Worm (Caenorhabditis elegans) whole organism, L3 larva: Measurements from ENCODE around the gene ttr-39.

Source experiments
- R02D3.7 ChIP-seq: fragments of 150-350 bp; optimal IDR thresholded peaks from 2 replicates; lab custom pipeline; 2014; ENCODE audit warnings: missing biosample characterization, missing genetic modification characterization
- aly-2 ChIP-seq: fragments of 150-350 bp; optimal IDR thresholded peaks from 2 replicates; lab custom pipeline; 2014; ENCODE audit warnings: missing biosample characterization, missing genetic modification characterization
- ceh-82 ChIP-seq: fragments of 150-350 bp; optimal IDR thresholded peaks from 2 replicates; lab custom pipeline; 2014; ENCODE audit warnings: missing biosample characterization, missing genetic modification characterization
- daf-12 ChIP-seq: fragments of 150-350 bp; optimal IDR thresholded peaks from 2 replicates; lab custom pipeline; 2014; ENCODE audit warnings: missing biosample characterization, missing genetic modification reagents, missing genetic modification characterization
- elt-1 ChIP-seq: fragments of 150-350 bp; optimal IDR thresholded peaks from 2 replicates; lab custom pipeline; 2014; ENCODE audit warnings: missing biosample characterization, missing genetic modification characterization
- elt-2 ChIP-seq: sonication (generic microtip); optimal IDR thresholded peaks from 2 replicates; lab custom pipeline; 2016; ENCODE audit warnings: missing genetic modification reagents, mild to moderate bottlenecking, missing genetic modification characterization, missing compliant biosample characterization
- elt-3 ChIP-seq, 3 experiments: fragments of 150-350 bp in 1 of 3; sonication (generic microtip) in 2 of 3; optimal IDR thresholded peaks; 2 replicates in 2 of 3; 4 replicates in 1 of 3; lab custom pipeline; 2014 to 2017; ENCODE audit warnings: missing biosample characterization in 3 of 3, missing genetic modification characterization in 3 of 3
- fkh-10 ChIP-seq: sonication (generic microtip); optimal IDR thresholded peaks from 2 replicates; lab custom pipeline; 2017; ENCODE audit warnings: missing biosample characterization, missing genetic modification reagents, missing genetic modification characterization
- fkh-2 ChIP-seq: fragments of 150-350 bp; optimal IDR thresholded peaks from 2 replicates; lab custom pipeline; 2014; ENCODE audit warnings: missing biosample characterization, missing genetic modification reagents, missing genetic modification characterization
- fos-1 ChIP-seq: fragments of 150-350 bp; optimal IDR thresholded peaks from 2 replicates; lab custom pipeline; 2014; ENCODE audit warnings: missing biosample characterization, missing genetic modification characterization
- hmg-11 ChIP-seq: sonication (generic microtip); optimal IDR thresholded peaks from 2 replicates; lab custom pipeline; 2016; ENCODE audit warnings: missing genetic modification characterization, missing compliant biosample characterization
- jun-1 ChIP-seq: fragments of 150-350 bp; optimal IDR thresholded peaks from 2 replicates; lab custom pipeline; 2014; ENCODE audit warnings: missing biosample characterization, missing genetic modification reagents, missing genetic modification characterization
- lin-15B ChIP-seq: fragments of 150-350 bp; optimal IDR thresholded peaks from 2 replicates; lab custom pipeline; 2014; ENCODE audit warnings: missing biosample characterization, missing genetic modification characterization
- lin-39 ChIP-seq: fragments of 150-350 bp; optimal IDR thresholded peaks from 2 replicates; lab custom pipeline; 2018; ENCODE audit warnings: missing biosample characterization, missing genetic modification reagents, missing genetic modification characterization
- lsy-12 ChIP-seq: sonication (generic microtip); optimal IDR thresholded peaks from 2 replicates; lab custom pipeline; 2016; ENCODE audit warnings: mild to moderate bottlenecking, missing genetic modification characterization, missing compliant biosample characterization
- mml-1 ChIP-seq: fragments of 150-350 bp; sonication (generic microtip); optimal IDR thresholded peaks from 3 replicates; lab custom pipeline; 2014; ENCODE audit warnings: missing biosample characterization, missing genetic modification characterization
- nhr-12 ChIP-seq: fragments of 150-350 bp; optimal IDR thresholded peaks from 2 replicates; lab custom pipeline; 2014; ENCODE audit warnings: missing biosample characterization, missing genetic modification characterization
- nhr-23 ChIP-seq: fragments of 150-350 bp; optimal IDR thresholded peaks from 2 replicates; lab custom pipeline; 2014; ENCODE audit warnings: missing biosample characterization, missing genetic modification reagents, missing genetic modification characterization
- nhr-237 ChIP-seq: fragments of 150-350 bp; optimal IDR thresholded peaks from 2 replicates; lab custom pipeline; 2014; ENCODE audit warnings: missing biosample characterization, missing genetic modification characterization
- nhr-25 ChIP-seq: sonication (generic microtip); optimal IDR thresholded peaks from 2 replicates; lab custom pipeline; 2017; ENCODE audit warnings: missing biosample characterization, missing genetic modification characterization
- nhr-28 ChIP-seq: fragments of 150-350 bp; optimal IDR thresholded peaks from 2 replicates; lab custom pipeline; 2014; ENCODE audit warnings: missing biosample characterization, missing genetic modification characterization
- nhr-43 ChIP-seq: sonication (generic microtip); optimal IDR thresholded peaks from 2 replicates; lab custom pipeline; 2016; ENCODE audit warnings: mild to moderate bottlenecking, missing genetic modification characterization, missing compliant biosample characterization; ENCODE audit not compliant: poor library complexity, severe bottlenecking
- nhr-67 ChIP-seq: fragments of 150-350 bp; optimal IDR thresholded peaks from 2 replicates; lab custom pipeline; 2014; ENCODE audit warnings: missing biosample characterization, missing genetic modification characterization
- nhr-76 ChIP-seq: fragments of 150-350 bp; sonication (generic microtip); optimal IDR thresholded peaks from 5 replicates; lab custom pipeline; 2014; ENCODE audit warnings: missing biosample characterization, missing genetic modification characterization
- pha-4 ChIP-seq: fragments of 150-350 bp; optimal IDR thresholded peaks from 2 replicates; lab custom pipeline; 2014; ENCODE audit warnings: missing biosample characterization, missing genetic modification reagents, missing genetic modification characterization
- pqm-1 ChIP-seq: fragments of 150-350 bp; optimal IDR thresholded peaks from 2 replicates; lab custom pipeline; 2017; ENCODE audit warnings: missing biosample characterization, missing genetic modification characterization, inconsistent platforms
- skn-1 ChIP-seq: fragments of 150-350 bp; optimal IDR thresholded peaks from 2 replicates; lab custom pipeline; 2014; ENCODE audit warnings: missing biosample characterization, missing genetic modification characterization
- snpc-4 ChIP-seq: fragments of 150-350 bp; optimal IDR thresholded peaks from 2 replicates; lab custom pipeline; 2014; ENCODE audit warnings: missing biosample characterization, missing genetic modification characterization
- tbx-2 ChIP-seq: sonication (generic microtip); optimal IDR thresholded peaks from 2 replicates; lab custom pipeline; 2016; ENCODE audit warnings: mild to moderate bottlenecking, missing genetic modification characterization, missing compliant biosample characterization
- unc-39 ChIP-seq: sonication (generic microtip); optimal IDR thresholded peaks from 4 replicates; lab custom pipeline; 2017; ENCODE audit warnings: missing biosample characterization, missing genetic modification characterization
- unc-62 ChIP-seq: fragments of 150-350 bp; sonication (generic microtip); optimal IDR thresholded peaks from 4 replicates; lab custom pipeline; 2014; ENCODE audit warnings: missing biosample characterization, missing genetic modification reagents, missing genetic modification characterization
- zag-1 ChIP-seq: fragments of 150-350 bp; optimal IDR thresholded peaks from 2 replicates; lab custom pipeline; 2014; ENCODE audit warnings: missing biosample characterization, missing genetic modification characterization
- ztf-11 ChIP-seq: fragments of 150-350 bp; optimal IDR thresholded peaks from 2 replicates; lab custom pipeline; 2014; ENCODE audit warnings: missing biosample characterization, missing genetic modification characterization
- ztf-4 ChIP-seq: fragments of 150-350 bp; optimal IDR thresholded peaks from 2 replicates; lab custom pipeline; 2014; ENCODE audit warnings: missing biosample characterization, missing genetic modification characterization

The ttr-39 gene

DNA sequence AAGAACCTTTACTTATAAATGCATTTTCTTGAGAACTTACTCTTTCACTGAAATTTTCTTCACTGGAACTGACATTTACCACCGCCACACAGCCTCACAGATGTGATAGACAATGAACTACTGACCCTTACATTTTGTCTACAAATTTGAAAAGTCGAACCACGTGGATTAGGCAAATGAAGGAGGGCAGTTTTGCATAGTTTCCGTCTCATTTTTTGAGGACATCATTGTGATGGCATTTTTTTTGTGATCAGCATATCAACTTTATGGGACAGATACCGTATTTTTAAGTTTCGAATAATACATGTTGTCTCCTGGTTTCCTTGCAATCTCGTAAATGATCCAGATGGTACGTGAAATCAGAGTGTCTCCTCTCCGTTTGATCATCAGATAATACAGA is 17.1 kb downstream of the ttr-39 start, which contains the start of gene W01B6.3:
Gene W01B6.3, minus strand, starts transcription at position 101 of the 400 bp plus-strand sequence.
- no peak for TF ChIP-seq pqm-1
- no peak for TF ChIP-seq mml-1 (tag; lab: Kevin White, UChicago)
- no peak for TF ChIP-seq ztf-4 (tag; lab: Kevin White, UChicago)
- TF ChIP-seq hmg-11 (tag; lab: Kevin White, UChicago): no peak
- TF ChIP-seq elt-2 (tag; lab: Kevin White, UChicago): no peak
- TF ChIP-seq elt-3 (tag; optimal IDR thresholded peaks at IDR 0.05; lab: Kevin White, UChicago): no peak

DNA sequence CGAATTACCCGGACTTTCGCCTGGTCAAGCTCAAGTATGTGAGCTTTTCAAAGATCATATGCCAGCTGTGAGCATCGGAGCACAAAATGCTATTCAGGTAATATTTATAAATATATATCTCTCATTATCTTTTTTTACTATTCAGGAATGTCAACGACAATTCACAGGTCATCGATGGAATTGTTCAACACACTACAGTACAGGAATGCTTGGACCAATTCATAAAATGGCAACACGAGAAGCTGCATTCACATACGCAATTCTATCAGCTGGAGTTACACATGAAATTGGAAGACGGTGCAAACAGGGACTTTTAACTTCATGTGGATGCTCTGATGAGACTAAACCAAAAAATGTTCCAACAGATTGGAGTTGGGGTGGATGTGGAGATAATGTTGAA is 21.4 kb downstream of the ttr-39 start:
- TF ChIP-seq daf-12 (tag; lab: Kevin White, UChicago) (no peak), nhr-67 (no peak), nhr-43 (no peak), nhr-23 (tag; lab: Kevin White, UChicago) (no peak), R02D3.7 (no peak), nhr-28 (no peak), nhr-25 (tag; lab: Kevin White, UChicago) (no peak), lsy-12 (tag; lab: Kevin White, UChicago) (no peak), fos-1 (tag; lab: Kevin White, UChicago) (no peak), zag-1 (tag; lab: Kevin White, UChicago) (no peak), ztf-11 (tag; lab: Kevin White, UChicago) (no peak)

DNA sequence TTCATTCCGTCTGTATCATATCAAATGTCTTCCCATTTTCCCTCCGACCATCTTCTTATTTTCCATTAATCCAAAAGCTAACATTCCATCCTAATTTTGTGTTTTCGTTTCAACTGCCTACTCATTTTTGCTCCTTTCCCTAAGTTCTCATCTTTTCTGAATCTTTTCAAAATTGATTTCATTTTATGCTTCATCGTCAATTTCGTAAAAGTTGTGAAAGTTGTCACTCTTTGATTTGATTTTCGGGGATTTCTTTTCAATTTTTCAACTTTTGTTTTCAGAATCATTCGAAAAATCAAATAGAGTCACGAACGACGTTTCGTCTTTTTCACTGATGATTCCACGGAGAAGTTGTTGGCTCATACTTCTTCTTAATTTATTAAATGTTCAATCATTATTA is 22.1 kb downstream of the ttr-39 start, which contains the start of gene cwn-2:
Gene cwn-2, plus strand, starts transcription at position 276 of the 400 bp plus-strand sequence.
- no peak for TF ChIP-seq lin-15B (tag; lab: Kevin White, UChicago)
- peak; percentile 94 for TF ChIP-seq fkh-10

DNA sequence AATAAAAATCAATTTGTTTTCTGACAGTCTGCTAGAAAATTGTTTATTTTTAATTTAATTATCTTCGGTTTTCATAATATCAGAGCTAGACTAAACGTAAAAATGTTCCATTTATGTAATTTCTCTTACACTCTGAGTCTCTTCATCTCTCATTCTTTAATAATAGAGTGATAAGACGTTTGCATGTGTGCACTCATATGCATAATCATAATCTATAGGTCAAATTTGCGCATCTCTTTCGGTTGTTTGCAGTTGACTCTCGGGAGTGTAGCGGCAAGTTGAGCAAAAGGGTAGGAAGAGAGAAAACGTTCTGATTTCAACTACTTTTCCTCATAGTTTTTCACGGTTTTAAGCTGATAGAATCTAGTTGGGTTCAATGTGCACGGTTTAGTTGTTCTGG is 23.2 kb downstream of the ttr-39 start:
- TF ChIP-seq nhr-76 (tag; lab: Kevin White, UChicago): no peak
- TF ChIP-seq nhr-237 (tag; lab: Kevin White, UChicago): no peak
- TF ChIP-seq ztf-4 (tag; lab: Kevin White, UChicago): no peak
- TF ChIP-seq lin-15B (tag; lab: Kevin White, UChicago): no peak
- no peak for TF ChIP-seq unc-39 (tag; lab: Kevin White, UChicago)
- no peak for TF ChIP-seq nhr-12 (tag; lab: Kevin White, UChicago)
- no peak for TF ChIP-seq aly-2 (tag; lab: Kevin White, UChicago)
- no peak for TF ChIP-seq ceh-82 (tag; lab: Kevin White, UChicago)
- peak; percentile 10 for TF ChIP-seq pqm-1
- TF ChIP-seq lin-39 (tag; lab: Kevin White, UChicago): no peak
- no peak for TF ChIP-seq fkh-10
- TF ChIP-seq elt-2 (tag; lab: Kevin White, UChicago): peak; percentile 44
- TF ChIP-seq skn-1 (tag; lab: Kevin White, UChicago): no peak
- no peak for TF ChIP-seq lsy-12 (tag; lab: Kevin White, UChicago)
- TF ChIP-seq nhr-67: no peak
- TF ChIP-seq ztf-11 (tag; lab: Kevin White, UChicago): no peak
- TF ChIP-seq, all 47 proteins: peak for 2

DNA sequence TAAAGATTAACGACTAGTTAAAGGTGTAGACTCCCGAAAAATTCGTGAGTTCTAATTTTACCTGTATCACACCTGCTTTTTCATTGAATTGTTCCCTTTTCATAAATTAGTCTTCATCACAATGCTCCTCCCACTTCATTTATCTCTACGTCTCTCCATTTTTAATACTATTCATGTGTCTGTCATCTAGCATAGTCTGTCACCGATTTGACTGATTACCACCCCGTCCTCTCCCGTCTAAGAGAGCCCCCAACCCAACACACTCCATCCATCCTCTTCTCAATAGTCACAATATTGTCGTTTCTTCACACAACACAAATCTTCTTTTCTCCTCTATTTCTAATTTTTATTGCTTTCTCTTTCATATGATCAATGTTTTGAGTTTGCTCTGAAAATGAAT is 24.5 kb downstream of the ttr-39 start:
- TF ChIP-seq pha-4 (tag; lab: Kevin White, UChicago): no peak
- TF ChIP-seq snpc-4: no peak
- TF ChIP-seq jun-1 (tag; lab: Kevin White, UChicago): no peak
- peak; percentile 74 for TF ChIP-seq lin-39 (tag; lab: Kevin White, UChicago)
- no peak for TF ChIP-seq tbx-2 (tag; lab: Kevin White, UChicago)
- peak; percentile 36 for TF ChIP-seq unc-62
- no peak for TF ChIP-seq elt-1 (tag; lab: Kevin White, UChicago)
- TF ChIP-seq ceh-82 (tag; lab: Kevin White, UChicago): no peak
- no peak for TF ChIP-seq skn-1 (tag; lab: Kevin White, UChicago)
- no peak for TF ChIP-seq fkh-2 (tag; lab: Kevin White, UChicago)
- no peak for TF ChIP-seq pqm-1
